Fruit fly (Drosophila melanogaster): ENCODE results near the gene Prosbeta5R2.
A peak's percentile ranks its signal among the peaks of the same experiment; 100 is the strongest.

The Prosbeta5R2 gene

dm6 chr2L:17963071-17963567 is 27.1 kb upstream of the Prosbeta5R2 start, which contains the start of gene CG5674 (continued):
- TF ChIP-seq Atf6 (GFP tag; IDR thresholded peaks at IDR 0.05), result peak; percentile 24; the same call in 1 of the 2 replicates
- no peak for TF ChIP-seq CG2120 (GFP tag; optimal IDR thresholded peaks at IDR 0.05)
- no peak for TF ChIP-seq Awh (GFP tag; IDR thresholded peaks at IDR 0.05)
- no peak for TF ChIP-seq CG10654 (GFP tag; optimal IDR thresholded peaks at IDR 0.05)
- TF ChIP-seq E2f1 (GFP tag; IDR thresholded peaks at IDR 0.05), result peak; percentile 57; the same call in 1 of the 2 replicates
- peak; percentile 40 for TF ChIP-seq CoRest (tag; optimal IDR thresholded peaks at IDR 0.05)
- no peak for TF ChIP-seq Spps (tag; optimal IDR thresholded peaks at IDR 0.05)
- 0 out of 2 replicates have a peak, but pooled peaks have one; percentile 12 for TF ChIP-seq CG6272 (GFP tag; IDR thresholded peaks at IDR 0.05)
- TF ChIP-seq org-1 (GFP tag; optimal IDR thresholded peaks at IDR 0.05), result no peak
- TF ChIP-seq phol (tag; optimal IDR thresholded peaks at IDR 0.05), result peak; percentile 72
- TF ChIP-seq CG10431 (GFP tag; optimal IDR thresholded peaks at IDR 0.05), result no peak
- peak; percentile 53 for TF ChIP-seq p53 (GFP tag; optimal IDR thresholded peaks at IDR 0.05)
- no peak for TF ChIP-seq hkb (optimal IDR thresholded peaks at IDR 0.05)
- no peak; the same call in 1 of the 2 replicates for TF ChIP-seq hkb (GFP tag; IDR thresholded peaks at IDR 0.05)
- TF ChIP-seq peb (GFP tag; IDR thresholded peaks at IDR 0.05), result no peak
- peak; percentile 74; the same call in 1 of the 3 replicates for TF ChIP-seq CG34422 (GFP tag; IDR thresholded peaks at IDR 0.05)
- no peak for TF ChIP-seq tup (GFP tag; optimal IDR thresholded peaks at IDR 0.05)
- no peak for TF ChIP-seq lola (GFP tag; optimal IDR thresholded peaks at IDR 0.05)
- no peak for TF ChIP-seq Aef1 (GFP tag; IDR thresholded peaks at IDR 0.05)
- TF ChIP-seq GATAe (GFP tag; conservative IDR thresholded peaks at IDR 0.05), result no peak
- TF ChIP-seq Usf (GFP tag; optimal IDR thresholded peaks at IDR 0.05), result no peak
- no peak for TF ChIP-seq CG4854 (GFP tag; optimal IDR thresholded peaks at IDR 0.05)
- TF ChIP-seq CG3065 (GFP tag; optimal IDR thresholded peaks at IDR 0.05), result no peak
- peak; percentile 58 for TF ChIP-seq Xbp1 (GFP tag; optimal IDR thresholded peaks at IDR 0.05)
- no peak for TF ChIP-seq corto (GFP tag; optimal IDR thresholded peaks at IDR 0.05)
- TF ChIP-seq NK7.1 (GFP tag; optimal IDR thresholded peaks at IDR 0.05), result no peak
- TF ChIP-seq danr (GFP tag; IDR thresholded peaks at IDR 0.05), result 0 out of 2 replicates have a peak, but pooled peaks have one; percentile 34
- TF ChIP-seq C15 (GFP tag; IDR thresholded peaks at IDR 0.05), result no peak
- TF ChIP-seq CG11695 (GFP tag; IDR thresholded peaks at IDR 0.05), result 0 out of 3 replicates have a peak, but pooled peaks have one; percentile 35
- TF ChIP-seq gsb (GFP tag; IDR thresholded peaks at IDR 0.05), result no peak
- peak; percentile 23 for TF ChIP-seq CG17912 (GFP tag; optimal IDR thresholded peaks at IDR 0.05)
- peak; percentile 23; the same call in 1 of the 3 replicates for TF ChIP-seq CG14050 (GFP tag; IDR thresholded peaks at IDR 0.05)
- TF ChIP-seq HmgD (GFP tag; optimal IDR thresholded peaks at IDR 0.05), result peak; percentile 96
- no peak for TF ChIP-seq CG18011 (GFP tag; optimal IDR thresholded peaks at IDR 0.05)
- TF ChIP-seq Max (GFP tag; optimal IDR thresholded peaks at IDR 0.05), result no peak
- no peak for TF ChIP-seq CG4360 (GFP tag; IDR thresholded peaks at IDR 0.05)
- no peak for TF ChIP-seq cwo (GFP tag; optimal IDR thresholded peaks at IDR 0.05)
- TF ChIP-seq CG12391 (tag; optimal IDR thresholded peaks at IDR 0.05), result no peak
- no peak for TF ChIP-seq CG30403 (GFP tag; optimal IDR thresholded peaks at IDR 0.05)
- peak; percentile 14 for TF ChIP-seq CrebB (tag; optimal IDR thresholded peaks at IDR 0.05)
- peak; percentile 76 for TF ChIP-seq slbo (GFP tag; IDR thresholded peaks at IDR 0.05)
- peak; percentile 64 for TF ChIP-seq CG4617 (GFP tag; optimal IDR thresholded peaks at IDR 0.05; ENCODE audit: borderline replicate concordance)
- TF ChIP-seq crp (GFP tag; optimal IDR thresholded peaks at IDR 0.05), result peak in 1 of 2 experiments; percentile 26
- TF ChIP-seq CG6765 (GFP tag; optimal IDR thresholded peaks at IDR 0.05), result no peak
- peak; percentile 72 for TF ChIP-seq Abd-B (GFP tag; optimal IDR thresholded peaks at IDR 0.05)
- TF ChIP-seq Six4 (GFP tag; optimal IDR thresholded peaks at IDR 0.05), result no peak
- TF ChIP-seq CG7928 (GFP tag; optimal IDR thresholded peaks at IDR 0.05), result no peak
- no peak for TF ChIP-seq CG2678 (tag; optimal IDR thresholded peaks at IDR 0.05)
- TF ChIP-seq cg (GFP tag; optimal IDR thresholded peaks at IDR 0.05), result no peak
- peak; percentile 94 for TF ChIP-seq HLH4C (GFP tag; IDR thresholded peaks at IDR 0.05; ENCODE audit: partially characterized antibody)
